Fruit fly (Drosophila melanogaster) S2 (cell line): ENCODE measurements around the gene Tmep.

Experiments used
- CG8478 ChIP-seq: fragments of >200 bp; optimal IDR thresholded peaks from 2 replicates; lab custom pipeline; 2018
- CTCF ChIP-seq, 2 experiments: fragments of >200 bp; optimal IDR thresholded peaks; 2 replicates each; lab custom pipeline; 2018

The Tmep gene

dm6 chr3L:1580194-1580593 is 11.2 kb downstream of the Tmep start:
- TF ChIP-seq CG8478 (lab: Kevin White, UChicago) (no peak), CTCF (optimal IDR thresholded peaks at IDR 0.05; lab: Kevin White, UChicago) (no peak)

- TF ChIP-seq CG8478 (lab: Kevin White, UChicago) (no peak), CTCF (optimal IDR thresholded peaks at IDR 0.05; lab: Kevin White, UChicago) (no peak)
Observed at dm6 chr3L:1580821-1581220, 11.8 kb downstream of the Tmep start.

dm6 chr3L:1584003-1584402 is 15.0 kb downstream of the Tmep start:
- no peak for TF ChIP-seq CTCF (optimal IDR thresholded peaks at IDR 0.05; lab: Kevin White, UChicago)
- TF ChIP-seq CG8478 (lab: Kevin White, UChicago): no peak

dm6 chr3L:1584781-1585180 is 15.8 kb downstream of the Tmep start:
- no peak for TF ChIP-seq CG8478 (lab: Kevin White, UChicago)
- TF ChIP-seq CTCF (optimal IDR thresholded peaks at IDR 0.05; lab: Kevin White, UChicago): no peak

- TF ChIP-seq CG8478 (lab: Kevin White, UChicago) (no peak), CTCF (optimal IDR thresholded peaks at IDR 0.05; lab: Kevin White, UChicago) (no peak)
Observed at dm6 chr3L:1586266-1587054, 17.5 kb downstream of the Tmep start.

dm6 chr3L:1587140-1587849 is 18.3 kb downstream of the Tmep start:
- TF ChIP-seq CTCF (optimal IDR thresholded peaks at IDR 0.05; lab: Kevin White, UChicago) (no peak), CG8478 (lab: Kevin White, UChicago) (no peak)

dm6 chr3L:1590194-1590593 is 21.2 kb downstream of the Tmep start:
- no peak for TF ChIP-seq CG8478 (lab: Kevin White, UChicago)

- no peak for TF ChIP-seq CG8478 (lab: Kevin White, UChicago)
- no peak for TF ChIP-seq CTCF (optimal IDR thresholded peaks at IDR 0.05; lab: Kevin White, UChicago)
Observed at dm6 chr3L:1591692-1592371, 22.9 kb downstream of the Tmep start.

- TF ChIP-seq CG8478 (lab: Kevin White, UChicago) (no peak), CTCF (optimal IDR thresholded peaks at IDR 0.05; lab: Kevin White, UChicago) (no peak)
Observed at dm6 chr3L:1592822-1593452, 24.0 kb downstream of the Tmep start.

dm6 chr3L:1602064-1602832 is 33.3 kb downstream of the Tmep start, which contains the start of gene CG12104:
TSS of gene CG12104 (minus strand) at chr3L:1602674.
- TF ChIP-seq CTCF (optimal IDR thresholded peaks at IDR 0.05; lab: Kevin White, UChicago) (no peak), CG8478 (lab: Kevin White, UChicago) (no peak)

- TF ChIP-seq CG8478 (lab: Kevin White, UChicago) (no peak), CTCF (optimal IDR thresholded peaks at IDR 0.05; lab: Kevin White, UChicago) (no peak)
Observed at dm6 chr3L:1602833-1603128, 33.8 kb downstream of the Tmep start, which contains the start of the genes CG18170 and CG33791. TSS of gene CG18170 (plus strand) at chr3L:1602954. TSS of gene CG33791 (plus strand) at chr3L:1602954.

- TF ChIP-seq CTCF (optimal IDR thresholded peaks at IDR 0.05; lab: Kevin White, UChicago) (no peak), CG8478 (lab: Kevin White, UChicago) (no peak)
Observed at dm6 chr3L:1609611-1610010, 40.6 kb downstream of the Tmep start.

dm6 chr3L:1614465-1615084 is 45.6 kb downstream of the Tmep start:
- no peak for TF ChIP-seq CTCF (optimal IDR thresholded peaks at IDR 0.05; lab: Kevin White, UChicago)
- TF ChIP-seq CG8478 (lab: Kevin White, UChicago): no peak
